Fruit fly (Drosophila melanogaster) whole organism, embryonic: Measurements from ENCODE around the gene CG12017.

Experiments
- Atf6 ChIP-seq: fragments of 200-800 bp; sonication (Bioruptor generic); IDR thresholded peaks from 2 replicates; pipeline ENCODE4 v1.3.6; 2022; ENCODE audit warnings: missing biosample characterization, missing genetic modification characterization
- CG10959 ChIP-seq: fragments of 200-800 bp; sonication (Bioruptor generic); IDR thresholded peaks from 2 replicates; pipeline ENCODE4 v1.3.6; 2022; ENCODE audit warnings: missing biosample characterization, missing genetic modification characterization
- CG12104 ChIP-seq: fragments of 200-800 bp; sonication (Bioruptor generic); optimal IDR thresholded peaks from 3 replicates; lab custom pipeline; 2016; ENCODE audit warnings: missing biosample characterization, missing genetic modification characterization
- CG12391 ChIP-seq: fragments of 200-800 bp; sonication (Bioruptor generic); optimal IDR thresholded peaks from 3 replicates; lab custom pipeline; 2018; ENCODE audit warnings: missing biosample characterization, mild to moderate bottlenecking, missing genetic modification characterization, moderate library complexity
- CG13775 ChIP-seq: fragments of 200-800 bp; sonication (Bioruptor generic); optimal IDR thresholded peaks from 3 replicates; lab custom pipeline; 2017; ENCODE audit warnings: missing biosample characterization, mild to moderate bottlenecking, missing genetic modification characterization
- CG14014 ChIP-seq: fragments of 200-800 bp; sonication (Bioruptor generic); IDR thresholded peaks from 2 replicates; pipeline ENCODE4 v1.3.6; 2022; ENCODE audit warnings: missing biosample characterization, missing genetic modification characterization
- CG14050 ChIP-seq: fragments of 200-800 bp; sonication (Bioruptor generic); IDR thresholded peaks from 3 replicates; pipeline ENCODE4 v1.3.6; 2022; ENCODE audit warnings: missing biosample characterization, missing genetic modification characterization
- CG15269 ChIP-seq: fragments of 200-800 bp; sonication (Bioruptor generic); optimal IDR thresholded peaks from 2 replicates; lab custom pipeline; 2018; ENCODE audit warnings: missing biosample characterization, mild to moderate bottlenecking, missing genetic modification characterization, moderate library complexity
- CG15514 ChIP-seq: fragments of 200-800 bp; sonication (Bioruptor generic); optimal IDR thresholded peaks from 3 replicates; lab custom pipeline; 2017; ENCODE audit warnings: missing biosample characterization, missing genetic modification characterization, mild to moderate bottlenecking, moderate library complexity, missing genetic modification reagents
- CG1603 ChIP-seq: fragments of 200-800 bp; sonication (Bioruptor generic); optimal IDR thresholded peaks from 2 replicates; lab custom pipeline; 2019; ENCODE audit warnings: missing biosample characterization, mild to moderate bottlenecking, missing genetic modification characterization, moderate library complexity
- CG17328 ChIP-seq: fragments of 200-800 bp; sonication (Bioruptor generic); IDR thresholded peaks from 2 replicates; pipeline ENCODE4 v1.3.6; 2022; ENCODE audit warnings: missing biosample characterization, missing genetic modification characterization
- CG17829 ChIP-seq: fragments of 200-800 bp; optimal IDR thresholded peaks from 2 replicates; lab custom pipeline; 2019; ENCODE audit warnings: missing biosample characterization, mild to moderate bottlenecking, missing genetic modification characterization, moderate library complexity
- CG42726 ChIP-seq: fragments of 200-800 bp; sonication (Bioruptor generic); IDR thresholded peaks from 2 replicates; pipeline ENCODE4 v1.3.6; 2022; ENCODE audit warnings: missing biosample characterization, missing genetic modification characterization; ENCODE audit not compliant: partially characterized antibody
- CG4617 ChIP-seq: fragments of 200-800 bp; sonication (Bioruptor generic); optimal IDR thresholded peaks from 3 replicates; lab custom pipeline; 2016; ENCODE audit warnings: missing biosample characterization, missing genetic modification characterization, borderline replicate concordance
- CG4820 ChIP-seq: fragments of 200-800 bp; sonication (Bioruptor generic); optimal IDR thresholded peaks from 3 replicates; lab custom pipeline; 2016; ENCODE audit warnings: missing biosample characterization, missing genetic modification characterization
- CG6813 ChIP-seq: fragments of 200-800 bp; sonication (Bioruptor generic); optimal IDR thresholded peaks from 2 replicates; lab custom pipeline; 2017; ENCODE audit warnings: missing biosample characterization, missing genetic modification characterization, mild to moderate bottlenecking, moderate library complexity, missing genetic modification reagents
- CG9727 ChIP-seq: fragments of 200-800 bp; sonication (Bioruptor generic); optimal IDR thresholded peaks from 3 replicates; lab custom pipeline; 2017; ENCODE audit warnings: missing biosample characterization, mild to moderate bottlenecking, missing genetic modification characterization
- Chrac-16 ChIP-seq: fragments of 200-800 bp; sonication (Bioruptor generic); optimal IDR thresholded peaks from 3 replicates; lab custom pipeline; 2016; ENCODE audit warnings: missing biosample characterization, missing genetic modification characterization
- Fer3 ChIP-seq: fragments of 200-800 bp; sonication (Bioruptor generic); optimal IDR thresholded peaks from 2 replicates; lab custom pipeline; 2018; ENCODE audit warnings: missing biosample characterization, mild to moderate bottlenecking, missing genetic modification characterization, moderate library complexity
- HLHmδ ChIP-seq: fragments of 200-800 bp; sonication (Bioruptor generic); optimal IDR thresholded peaks from 2 replicates; lab custom pipeline; 2018; ENCODE audit warnings: missing biosample characterization, mild to moderate bottlenecking, missing genetic modification characterization, moderate library complexity
- Lpt ChIP-seq: fragments of >200 bp; optimal IDR thresholded peaks from 2 replicates; lab custom pipeline; 2018; ENCODE audit warnings: missing biosample characterization, missing genetic modification characterization
- Mrtf ChIP-seq: fragments of 200-800 bp; sonication (Bioruptor generic); IDR thresholded peaks from 3 replicates; pipeline ENCODE4 v1.3.6; 2022; ENCODE audit warnings: missing biosample characterization, missing genetic modification characterization
- Scr ChIP-seq: fragments of 200-800 bp; sonication (Bioruptor generic); IDR thresholded peaks from 2 replicates; pipeline ENCODE4 v1.3.6; 2022; ENCODE audit warnings: missing biosample characterization, missing genetic modification characterization; ENCODE audit not compliant: partially characterized antibody
- Taf1 ChIP-seq: fragments of 200-800 bp; sonication (Bioruptor generic); IDR thresholded peaks from 2 replicates; pipeline ENCODE4 v1.3.6; 2022; ENCODE audit warnings: missing biosample characterization, missing genetic modification characterization
- Vsx1 ChIP-seq: fragments of 200-800 bp; sonication (Bioruptor generic); optimal IDR thresholded peaks from 2 replicates; lab custom pipeline; 2017; ENCODE audit warnings: missing biosample characterization, mild to moderate bottlenecking, missing genetic modification characterization, missing genetic modification reagents
- Xbp1 ChIP-seq: fragments of 200-800 bp; sonication (Bioruptor generic); optimal IDR thresholded peaks from 3 replicates; lab custom pipeline; 2016; ENCODE audit warnings: missing biosample characterization, mild to moderate bottlenecking, missing genetic modification characterization
- Xrp1 ChIP-seq: fragments of 200-800 bp; sonication (Bioruptor generic); IDR thresholded peaks from 2 replicates; pipeline ENCODE4 v1.3.6; 2022; ENCODE audit warnings: missing biosample characterization, missing genetic modification characterization
- ac ChIP-seq: fragments of 200-800 bp; sonication (Bioruptor generic); optimal IDR thresholded peaks from 3 replicates; lab custom pipeline; 2017; ENCODE audit warnings: missing biosample characterization, mild to moderate bottlenecking, missing genetic modification characterization
- al ChIP-seq: fragments of 200-800 bp; sonication (Bioruptor generic); IDR thresholded peaks from 2 replicates; pipeline ENCODE4 v1.3.6; 2022; ENCODE audit warnings: missing biosample characterization, missing genetic modification characterization
- ara ChIP-seq: fragments of 200-800 bp; sonication (Bioruptor generic); IDR thresholded peaks from 2 replicates; pipeline ENCODE4 v1.3.6; 2022; ENCODE audit warnings: missing biosample characterization, missing genetic modification characterization
- bsh ChIP-seq, 2 experiments: fragments of 200-800 bp; sonication (Bioruptor generic); optimal IDR thresholded peaks; 2 replicates each; lab custom pipeline; 2017 to 2018; ENCODE audit warnings: mild to moderate bottlenecking in 2 of 2, missing biosample characterization in 2 of 2, missing genetic modification characterization in 2 of 2, moderate library complexity in 1 of 2
- cad ChIP-seq: fragments of >200 bp; optimal IDR thresholded peaks from 2 replicates; lab custom pipeline; 2017; ENCODE audit warnings: missing biosample characterization, missing genetic modification characterization
- ci ChIP-seq: fragments of 200-800 bp; sonication (Bioruptor generic); IDR thresholded peaks from 3 replicates; pipeline ENCODE4 v1.3.6; 2022; ENCODE audit warnings: missing biosample characterization, missing genetic modification characterization
- crc ChIP-seq: fragments of 200-800 bp; sonication (Bioruptor generic); optimal IDR thresholded peaks from 2 replicates; lab custom pipeline; 2016; ENCODE audit warnings: missing biosample characterization, missing genetic modification characterization
- crp ChIP-seq, 2 experiments: fragments of 200-800 bp; sonication (Bioruptor generic); optimal IDR thresholded peaks; 2 replicates in 1 of 2; 3 replicates in 1 of 2; lab custom pipeline; 2017; ENCODE audit warnings: missing biosample characterization in 2 of 2, missing genetic modification characterization in 2 of 2, mild to moderate bottlenecking in 1 of 2, moderate library complexity in 1 of 2
- dmrt99B ChIP-seq: fragments of 200-800 bp; sonication (Bioruptor generic); optimal IDR thresholded peaks from 2 replicates; lab custom pipeline; 2018; ENCODE audit warnings: missing biosample characterization, mild to moderate bottlenecking, missing genetic modification characterization, moderate library complexity
- emc ChIP-seq: fragments of 200-800 bp; sonication (Bioruptor generic); optimal IDR thresholded peaks from 2 replicates; lab custom pipeline; 2016; ENCODE audit warnings: missing biosample characterization, missing genetic modification characterization
- en ChIP-seq: fragments of 200-800 bp; sonication (Bioruptor generic); optimal IDR thresholded peaks from 2 replicates; lab custom pipeline; 2016; ENCODE audit warnings: missing biosample characterization, missing genetic modification characterization
- gro ChIP-seq: fragments of 200-800 bp; sonication (Bioruptor generic); optimal IDR thresholded peaks from 2 replicates; lab custom pipeline; 2016; ENCODE audit warnings: missing biosample characterization, missing genetic modification characterization
- klu ChIP-seq: fragments of 200-800 bp; sonication (Bioruptor generic); IDR thresholded peaks from 2 replicates; pipeline ENCODE4 v1.3.6; 2022; ENCODE audit warnings: missing biosample characterization, missing genetic modification characterization
- lmd ChIP-seq: fragments of 200-800 bp; sonication (Bioruptor generic); IDR thresholded peaks from 2 replicates; pipeline ENCODE4 v1.3.6; 2022; ENCODE audit warnings: missing biosample characterization, missing genetic modification characterization
- nerfin-2 ChIP-seq: fragments of 200-800 bp; sonication (Bioruptor generic); IDR thresholded peaks from 2 replicates; pipeline ENCODE4 v1.3.6; 2022; ENCODE audit warnings: missing biosample characterization, missing genetic modification characterization; ENCODE audit not compliant: partially characterized antibody
- phol ChIP-seq: fragments of 200-800 bp; sonication (Bioruptor generic); optimal IDR thresholded peaks from 3 replicates; lab custom pipeline; 2018; ENCODE audit warnings: missing biosample characterization, mild to moderate bottlenecking, missing genetic modification characterization, moderate library complexity
- row ChIP-seq: fragments of 200-800 bp; sonication (Bioruptor generic); IDR thresholded peaks from 3 replicates; pipeline ENCODE4 v1.3.6; 2022; ENCODE audit warnings: missing biosample characterization, missing genetic modification characterization
- sc ChIP-seq, 3 experiments: fragments of >200 bp in 2 of 3; fragments of 200-800 bp in 1 of 3; sonication (Bioruptor generic) in 1 of 3; optimal IDR thresholded peaks; 2 replicates in 2 of 3; 3 replicates in 1 of 3; lab custom pipeline; 2017; ENCODE audit warnings: mild to moderate bottlenecking in 1 of 3, missing biosample characterization in 1 of 3, missing genetic modification characterization in 1 of 3, missing genetic modification reagents in 1 of 3
- sim ChIP-seq: fragments of 200-800 bp; sonication (Bioruptor generic); IDR thresholded peaks from 2 replicates; pipeline ENCODE4 v1.3.6; 2022; ENCODE audit warnings: missing biosample characterization, missing genetic modification characterization
- slp2 ChIP-seq: fragments of 200-800 bp; sonication (Bioruptor generic); optimal IDR thresholded peaks from 2 replicates; lab custom pipeline; 2016; ENCODE audit warnings: missing biosample characterization, missing genetic modification characterization
- twi ChIP-seq: fragments of 200-800 bp; optimal IDR thresholded peaks from 2 replicates; lab custom pipeline; 2019; ENCODE audit warnings: missing biosample characterization, mild to moderate bottlenecking, missing genetic modification characterization, moderate library complexity

Gene CG12017

DNA sequence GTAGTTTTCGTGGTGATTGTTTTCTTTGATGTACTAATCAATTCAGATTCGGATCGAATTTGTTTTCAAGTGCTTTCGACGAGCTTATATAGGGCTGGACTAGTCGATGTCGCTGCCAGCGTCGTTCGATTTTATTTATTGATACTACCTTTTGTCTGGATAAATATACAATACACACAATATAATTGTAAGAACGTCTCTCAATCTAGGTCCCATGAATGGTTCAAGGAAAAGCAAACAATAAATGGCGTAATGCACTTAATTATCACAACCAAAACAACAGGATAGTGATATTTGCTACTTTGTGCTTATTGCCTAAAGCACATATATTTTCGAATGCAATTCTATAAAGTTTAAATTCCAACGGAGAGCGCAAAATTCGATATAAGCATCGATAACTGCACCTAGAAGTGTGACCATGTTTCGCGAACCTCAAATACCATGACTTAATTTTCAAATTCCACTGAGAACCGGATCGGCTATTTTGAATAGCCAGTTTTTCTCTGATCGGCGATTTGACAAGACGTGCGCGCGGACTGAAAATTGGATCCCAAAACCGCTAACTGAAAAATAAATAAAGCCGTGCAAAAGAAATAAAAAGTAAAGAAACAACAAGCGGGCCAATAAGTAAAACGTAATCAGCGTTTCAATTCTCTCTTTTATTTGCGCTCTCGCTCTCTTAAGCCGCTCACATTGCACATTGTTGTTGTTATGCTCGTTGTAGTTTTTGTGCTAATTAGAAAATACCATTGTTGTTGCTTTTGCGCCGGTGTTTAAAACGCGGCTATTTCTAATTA is 56.5 kb downstream of the CG12017 start, which contains the start of the genes Drsl6 and kst (continued):
- TF ChIP-seq emc (GFP tag; lab: Kevin White, UChicago) (no peak), Atf6 (GFP tag; lab: Robert Waterston, UW) (peak; percentile 37; the same call in 1 of the 2 replicates), phol (tag; lab: Kevin White, UChicago) (no peak), Scr (no peak; the same call in 1 of the 2 replicates), CG4617 (GFP tag; lab: Kevin White, UChicago) (no peak), nerfin-2 (GFP tag; lab: Robert Waterston, UW) (no peak), Xrp1 (GFP tag; lab: Robert Waterston, UW) (no peak), lmd (GFP tag; lab: Robert Waterston, UW) (no peak), Taf1 (GFP tag; lab: Robert Waterston, UW) (no peak), CG1603 (tag; lab: Kevin White, UChicago) (peak; percentile 63), klu (GFP tag; lab: Robert Waterston, UW) (no peak), Fer3 (tag; lab: Kevin White, UChicago) (peak; percentile 29), sim (GFP tag; lab: Robert Waterston, UW) (no peak), CG12104 (GFP tag; lab: Kevin White, UChicago) (no peak), Mrtf (no peak), CG14050 (GFP tag; lab: Robert Waterston, UW) (no peak), CG15514 (peak; percentile 92), CG6813 (peak; percentile 9), CG10959 (no peak), crc (GFP tag; lab: Kevin White, UChicago) (no peak), CG17328 (GFP tag; lab: Robert Waterston, UW) (no peak), ara (no peak), CG4820 (no peak), en (GFP tag; lab: Kevin White, UChicago) (no peak), CG42726 (peak; percentile 67; the same call in 1 of the 2 replicates), Xbp1 (no peak), CG14014 (GFP tag; lab: Robert Waterston, UW) (peak; percentile 12; the same call in 1 of the 2 replicates), Vsx1 (GFP tag; lab: Kevin White, UChicago) (peak; percentile 3), row (GFP tag; lab: Robert Waterston, UW) (peak; percentile 24; the same call in 1 of the 3 replicates), Lpt (GFP tag; lab: Kevin White, UChicago) (no peak), sc (optimal IDR thresholded peaks at IDR 0.05; lab: Kevin White, UChicago) (no peak), sc (GFP tag; optimal IDR thresholded peaks at IDR 0.05; lab: Kevin White, UChicago) (no peak), crp (GFP tag; optimal IDR thresholded peaks at IDR 0.05; lab: Kevin White, UChicago) (no peak), ac (no peak), CG12391 (peak; percentile 12), CG13775 (GFP tag; lab: Kevin White, UChicago) (no peak), slp2 (GFP tag; lab: Kevin White, UChicago) (no peak), cad (no peak), CG15269 (tag; lab: Kevin White, UChicago) (no peak), gro (GFP tag; lab: Kevin White, UChicago) (peak; percentile 38), HLHmδ (GFP tag; lab: Kevin White, UChicago) (no peak), dmrt99B (tag; lab: Kevin White, UChicago) (no peak), twi (tag; lab: Kevin White, UChicago) (no peak), CG17829 (tag; lab: Kevin White, UChicago) (peak; percentile 45), al (GFP tag; lab: Robert Waterston, UW) (no peak), bsh (GFP tag; optimal IDR thresholded peaks at IDR 0.05; lab: Kevin White, UChicago) (peak in 1 of 2 experiments; percentile 9), Chrac-16 (no peak), ci (GFP tag; lab: Robert Waterston, UW) (peak; percentile 53; the same call in 2 of the 3 replicates), CG9727 (peak; percentile 21)
